Worm (Caenorhabditis elegans) whole organism, midembryonic: ENCODE results near the gene srx-60.

Experiments
- T22C8.4 ChIP-seq: fragments of 200-800 bp; sonication (Bioruptor generic); IDR thresholded peaks from 2 replicates; pipeline ENCODE4 v1.3.6; 2022; ENCODE audit warnings: missing genetic modification characterization, missing compliant biosample characterization
- flt-1 ChIP-seq: fragments of 200-800 bp; sonication (Bioruptor generic); IDR thresholded peaks from 2 replicates; pipeline ENCODE4 v1.3.6; 2022; ENCODE audit warnings: missing genetic modification characterization, missing compliant biosample characterization

ce11 chrV:7364951-7365350 lies 35.7 kb upstream of the srx-60 start, which contains the start of gene exc-13:
- no peak for TF ChIP-seq T22C8.4
- TF ChIP-seq flt-1 (GFP tag; lab: Robert Waterston, UW): no peak
